Fruit fly (Drosophila melanogaster): ENCODE data around the gene CG42556.
A peak's percentile ranks its signal among the peaks of the same experiment; 100 is the strongest.

Gene CG42556

DNA sequence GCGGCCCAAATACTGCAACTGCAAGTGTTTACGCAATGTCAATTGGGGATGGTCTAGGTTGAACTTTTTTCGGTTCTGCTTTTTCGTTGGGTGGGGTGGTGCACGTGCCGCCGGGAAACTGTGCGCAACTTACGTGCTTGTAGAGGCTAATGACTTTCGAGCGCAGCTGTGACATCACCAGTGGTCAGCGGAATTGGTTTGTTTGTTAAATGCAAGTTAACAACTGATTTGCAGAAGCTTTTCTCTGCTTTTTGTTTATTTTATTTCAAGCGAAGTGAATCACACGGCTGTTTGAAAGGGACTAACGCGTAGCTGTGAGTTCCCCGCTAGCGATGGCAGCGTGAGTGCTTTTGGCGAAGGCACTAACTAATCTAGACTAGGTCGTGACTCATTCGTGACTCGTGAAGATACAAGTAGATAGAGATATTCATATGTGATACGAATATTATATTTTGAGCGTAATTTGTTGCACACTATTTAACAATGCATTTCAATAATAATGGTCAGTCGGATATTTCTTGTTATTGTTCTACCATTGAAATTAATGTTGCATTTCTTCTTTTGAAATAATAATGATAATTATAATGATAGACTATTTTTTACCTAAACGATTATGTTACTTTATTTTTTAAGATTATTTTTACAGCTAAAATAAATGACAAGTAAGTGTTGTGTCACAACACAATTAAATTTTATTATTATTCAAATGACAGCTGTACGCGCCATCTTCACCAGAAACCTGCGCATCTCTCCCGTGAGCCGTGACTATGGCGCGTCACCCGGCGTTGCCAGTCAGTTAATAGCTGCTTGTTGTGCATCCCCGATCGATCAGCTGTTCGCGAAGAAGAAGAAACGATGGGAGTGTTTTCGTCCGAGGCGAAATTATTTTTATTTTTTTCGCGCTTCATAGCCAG, 1.8 kb upstream of the CG42556 start, which contains the start of the genes osi and tweek (continued):
- peak; percentile 46; the same call in 1 of the 3 replicates for TF ChIP-seq tgo (GFP tag; IDR thresholded peaks at IDR 0.05)
- peak; percentile 93 for TF ChIP-seq CG6791 (GFP tag; IDR thresholded peaks at IDR 0.05; ENCODE audit: partially characterized antibody)
- TF ChIP-seq CG6683 (GFP tag; optimal IDR thresholded peaks at IDR 0.05): no peak
- TF ChIP-seq GATAe (GFP tag; conservative IDR thresholded peaks at IDR 0.05): peak; percentile 44; the same call in 1 of the 2 replicates
- peak; percentile 95 for TF ChIP-seq knrl (GFP tag; IDR thresholded peaks at IDR 0.05; ENCODE audit: partially characterized antibody)
- TF ChIP-seq dysf (GFP tag; IDR thresholded peaks at IDR 0.05): peak; percentile 52; the same call in 1 of the 3 replicates
- peak; percentile 57 for TF ChIP-seq sug (tag; optimal IDR thresholded peaks at IDR 0.05)
- peak; percentile 8 for TF ChIP-seq CG10979 (tag; optimal IDR thresholded peaks at IDR 0.05)
- peak; percentile 25 for TF ChIP-seq CG12769 (tag; optimal IDR thresholded peaks at IDR 0.05)
- TF ChIP-seq ham (GFP tag; IDR thresholded peaks at IDR 0.05): 0 out of 2 replicates have a peak, but pooled peaks have one; percentile 8
- no peak for TF ChIP-seq Sox100B (GFP tag; optimal IDR thresholded peaks at IDR 0.05)
- TF ChIP-seq Dip3 (GFP tag; optimal IDR thresholded peaks at IDR 0.05): peak; percentile 11
- TF ChIP-seq CG12942 (GFP tag; optimal IDR thresholded peaks at IDR 0.05): peak; percentile 67
- no peak for TF ChIP-seq CG2678 (tag; optimal IDR thresholded peaks at IDR 0.05)
- peak; percentile 90 for TF ChIP-seq bbx (GFP tag; IDR thresholded peaks at IDR 0.05; ENCODE audit: partially characterized antibody)
- no peak for TF ChIP-seq CG3281 (GFP tag; optimal IDR thresholded peaks at IDR 0.05)
- TF ChIP-seq MTF-1 (GFP tag; optimal IDR thresholded peaks at IDR 0.05; ENCODE audit: borderline replicate concordance): peak; percentile 55
- no peak for TF ChIP-seq Drgx (GFP tag; IDR thresholded peaks at IDR 0.05)
- peak; percentile 56 for TF ChIP-seq fu2 (GFP tag; optimal IDR thresholded peaks at IDR 0.05)
- TF ChIP-seq CG2129 (GFP tag; IDR thresholded peaks at IDR 0.05; ENCODE audit: partially characterized antibody): peak; percentile 40; the same call in 1 of the 2 replicates
- no peak for TF ChIP-seq sim (GFP tag; IDR thresholded peaks at IDR 0.05)
- TF ChIP-seq vfl (GFP tag; optimal IDR thresholded peaks at IDR 0.05): peak; percentile 57
- TF ChIP-seq klu (GFP tag; IDR thresholded peaks at IDR 0.05): peak; percentile 44; the same call in 1 of the 2 replicates
- peak; percentile 22; the same call in 1 of the 2 replicates for TF ChIP-seq CG11085 (GFP tag; IDR thresholded peaks at IDR 0.05)
- TF ChIP-seq nom (GFP tag; optimal IDR thresholded peaks at IDR 0.05): no peak
- TF ChIP-seq CG9437 (GFP tag; optimal IDR thresholded peaks at IDR 0.05): peak; percentile 57
- peak; percentile 57; the same call in 2 of the 3 replicates for TF ChIP-seq Aef1 (GFP tag; IDR thresholded peaks at IDR 0.05)
- peak; percentile 55 for TF ChIP-seq CG9609 (GFP tag; optimal IDR thresholded peaks at IDR 0.05)
- TF ChIP-seq CG14710 (tag; optimal IDR thresholded peaks at IDR 0.05): peak; percentile 52
- TF ChIP-seq NC2α (GFP tag; optimal IDR thresholded peaks at IDR 0.05): no peak
- TF ChIP-seq az2 (GFP tag; optimal IDR thresholded peaks at IDR 0.05): peak; percentile 70
- TF ChIP-seq emc (GFP tag; optimal IDR thresholded peaks at IDR 0.05): no peak
- TF ChIP-seq HHEX (GFP tag; optimal IDR thresholded peaks at IDR 0.05): no peak
- no peak for TF ChIP-seq CG7987 (GFP tag; optimal IDR thresholded peaks at IDR 0.05)
- peak; percentile 46 for TF ChIP-seq Max (GFP tag; optimal IDR thresholded peaks at IDR 0.05)
- TF ChIP-seq CG12219 (GFP tag; optimal IDR thresholded peaks at IDR 0.05): no peak
- TF ChIP-seq Ptx1 (GFP tag; IDR thresholded peaks at IDR 0.05): peak; percentile 61
- TF ChIP-seq cato (GFP tag; optimal IDR thresholded peaks at IDR 0.05; ENCODE audit: borderline replicate concordance): peak; percentile 72
- TF ChIP-seq onecut (GFP tag; IDR thresholded peaks at IDR 0.05): no peak
- TF ChIP-seq ab (GFP tag; optimal IDR thresholded peaks at IDR 0.05): peak; percentile 15
- no peak for TF ChIP-seq CG11723 (GFP tag; optimal IDR thresholded peaks at IDR 0.05)
- TF ChIP-seq chif (GFP tag; optimal IDR thresholded peaks at IDR 0.05): peak; percentile 11 to 43
- TF ChIP-seq Optix (GFP tag; IDR thresholded peaks at IDR 0.05): no peak
- peak; percentile 10 for TF ChIP-seq CG1647 (GFP tag; optimal IDR thresholded peaks at IDR 0.05)
- TF ChIP-seq BEAF-32 (GFP tag; optimal IDR thresholded peaks at IDR 0.05): peak; percentile 94
- TF ChIP-seq Ets97D (GFP tag; optimal IDR thresholded peaks at IDR 0.05): no peak
- no peak for TF ChIP-seq NK7.1 (GFP tag; optimal IDR thresholded peaks at IDR 0.05)
- no peak for TF ChIP-seq ro (GFP tag; IDR thresholded peaks at IDR 0.05)
